Worm (Caenorhabditis elegans) whole organism, L3 larva: ENCODE measurements around the gene metl-13.

ENCODE experiments used
- R02D3.7 ChIP-seq: fragments of 150-350 bp; optimal IDR thresholded peaks from 2 replicates; lab custom pipeline; 2014; ENCODE audit warnings: missing biosample characterization, missing genetic modification characterization
- aly-2 ChIP-seq: fragments of 150-350 bp; optimal IDR thresholded peaks from 2 replicates; lab custom pipeline; 2014; ENCODE audit warnings: missing biosample characterization, missing genetic modification characterization
- ama-1 ChIP-seq: fragments of 150-350 bp; optimal IDR thresholded peaks from 2 replicates; lab custom pipeline; 2018
- ceh-16 ChIP-seq: sonication (generic microtip); optimal IDR thresholded peaks from 2 replicates; lab custom pipeline; 2017; ENCODE audit warnings: missing biosample characterization, missing genetic modification characterization
- ceh-9 ChIP-seq: sonication (generic microtip); optimal IDR thresholded peaks from 2 replicates; lab custom pipeline; 2018; ENCODE audit warnings: missing biosample characterization, missing genetic modification characterization
- daf-12 ChIP-seq: fragments of 150-350 bp; optimal IDR thresholded peaks from 2 replicates; lab custom pipeline; 2014; ENCODE audit warnings: missing biosample characterization, missing genetic modification reagents, missing genetic modification characterization
- egl-5 ChIP-seq: fragments of 150-350 bp; optimal IDR thresholded peaks from 2 replicates; lab custom pipeline; 2017; ENCODE audit warnings: missing biosample characterization, missing genetic modification reagents, missing genetic modification characterization, inconsistent platforms
- elt-2 ChIP-seq: sonication (generic microtip); optimal IDR thresholded peaks from 2 replicates; lab custom pipeline; 2016; ENCODE audit warnings: missing genetic modification reagents, mild to moderate bottlenecking, missing genetic modification characterization, missing compliant biosample characterization
- elt-3 ChIP-seq, 3 experiments: fragments of 150-350 bp in 1 of 3; sonication (generic microtip) in 2 of 3; optimal IDR thresholded peaks; 2 replicates in 2 of 3; 4 replicates in 1 of 3; lab custom pipeline; 2014 to 2017; ENCODE audit warnings: missing biosample characterization in 3 of 3, missing genetic modification characterization in 3 of 3
- eor-1 ChIP-seq, 2 experiments: fragments of 150-350 bp; optimal IDR thresholded peaks; 2 replicates each; lab custom pipeline; 2014 to 2018; ENCODE audit warnings: missing biosample characterization in 2 of 2, missing genetic modification characterization in 2 of 2
- fkh-10 ChIP-seq: sonication (generic microtip); optimal IDR thresholded peaks from 2 replicates; lab custom pipeline; 2017; ENCODE audit warnings: missing biosample characterization, missing genetic modification reagents, missing genetic modification characterization
- fkh-2 ChIP-seq: fragments of 150-350 bp; optimal IDR thresholded peaks from 2 replicates; lab custom pipeline; 2014; ENCODE audit warnings: missing biosample characterization, missing genetic modification reagents, missing genetic modification characterization
- fos-1 ChIP-seq: fragments of 150-350 bp; optimal IDR thresholded peaks from 2 replicates; lab custom pipeline; 2014; ENCODE audit warnings: missing biosample characterization, missing genetic modification characterization
- hmg-11 ChIP-seq: sonication (generic microtip); optimal IDR thresholded peaks from 2 replicates; lab custom pipeline; 2016; ENCODE audit warnings: missing genetic modification characterization, missing compliant biosample characterization
- jun-1 ChIP-seq: fragments of 150-350 bp; optimal IDR thresholded peaks from 2 replicates; lab custom pipeline; 2014; ENCODE audit warnings: missing biosample characterization, missing genetic modification reagents, missing genetic modification characterization
- lin-15B ChIP-seq: fragments of 150-350 bp; optimal IDR thresholded peaks from 2 replicates; lab custom pipeline; 2014; ENCODE audit warnings: missing biosample characterization, missing genetic modification characterization
- lsy-12 ChIP-seq: sonication (generic microtip); optimal IDR thresholded peaks from 2 replicates; lab custom pipeline; 2016; ENCODE audit warnings: mild to moderate bottlenecking, missing genetic modification characterization, missing compliant biosample characterization
- mml-1 ChIP-seq: fragments of 150-350 bp; sonication (generic microtip); optimal IDR thresholded peaks from 3 replicates; lab custom pipeline; 2014; ENCODE audit warnings: missing biosample characterization, missing genetic modification characterization
- nfya-1 ChIP-seq: sonication (generic microtip); optimal IDR thresholded peaks from 2 replicates; lab custom pipeline; 2017; ENCODE audit warnings: missing genetic modification characterization, mild to moderate bottlenecking, missing compliant biosample characterization, antibody characterized with exemption, moderate library complexity; ENCODE audit not compliant: insufficient read depth
- nhr-11 ChIP-seq: fragments of 150-350 bp; optimal IDR thresholded peaks from 2 replicates; lab custom pipeline; 2014; ENCODE audit warnings: missing biosample characterization, missing genetic modification characterization
- nhr-23 ChIP-seq: fragments of 150-350 bp; optimal IDR thresholded peaks from 2 replicates; lab custom pipeline; 2014; ENCODE audit warnings: missing biosample characterization, missing genetic modification reagents, missing genetic modification characterization
- nhr-237 ChIP-seq: fragments of 150-350 bp; optimal IDR thresholded peaks from 2 replicates; lab custom pipeline; 2014; ENCODE audit warnings: missing biosample characterization, missing genetic modification characterization
- nhr-25 ChIP-seq: sonication (generic microtip); optimal IDR thresholded peaks from 2 replicates; lab custom pipeline; 2017; ENCODE audit warnings: missing biosample characterization, missing genetic modification characterization
- nhr-43 ChIP-seq: sonication (generic microtip); optimal IDR thresholded peaks from 2 replicates; lab custom pipeline; 2016; ENCODE audit warnings: mild to moderate bottlenecking, missing genetic modification characterization, missing compliant biosample characterization; ENCODE audit not compliant: poor library complexity, severe bottlenecking
- nhr-67 ChIP-seq: fragments of 150-350 bp; optimal IDR thresholded peaks from 2 replicates; lab custom pipeline; 2014; ENCODE audit warnings: missing biosample characterization, missing genetic modification characterization
- nhr-77 ChIP-seq: fragments of 150-350 bp; optimal IDR thresholded peaks from 2 replicates; lab custom pipeline; 2014; ENCODE audit warnings: missing biosample characterization, missing genetic modification characterization
- pha-4 ChIP-seq: fragments of 150-350 bp; optimal IDR thresholded peaks from 2 replicates; lab custom pipeline; 2014; ENCODE audit warnings: missing biosample characterization, missing genetic modification reagents, missing genetic modification characterization
- pqm-1 ChIP-seq: fragments of 150-350 bp; optimal IDR thresholded peaks from 2 replicates; lab custom pipeline; 2017; ENCODE audit warnings: missing biosample characterization, missing genetic modification characterization, inconsistent platforms
- sea-2 ChIP-seq: fragments of 150-350 bp; sonication (generic microtip); optimal IDR thresholded peaks from 4 replicates; lab custom pipeline; 2014; ENCODE audit warnings: missing biosample characterization, missing genetic modification reagents, missing genetic modification characterization
- skn-1 ChIP-seq: fragments of 150-350 bp; optimal IDR thresholded peaks from 2 replicates; lab custom pipeline; 2014; ENCODE audit warnings: missing biosample characterization, missing genetic modification characterization
- snpc-4 ChIP-seq: fragments of 150-350 bp; optimal IDR thresholded peaks from 2 replicates; lab custom pipeline; 2014; ENCODE audit warnings: missing biosample characterization, missing genetic modification characterization
- tbx-2 ChIP-seq: sonication (generic microtip); optimal IDR thresholded peaks from 2 replicates; lab custom pipeline; 2016; ENCODE audit warnings: mild to moderate bottlenecking, missing genetic modification characterization, missing compliant biosample characterization
- unc-39 ChIP-seq: sonication (generic microtip); optimal IDR thresholded peaks from 4 replicates; lab custom pipeline; 2017; ENCODE audit warnings: missing biosample characterization, missing genetic modification characterization
- unc-62 ChIP-seq: fragments of 150-350 bp; sonication (generic microtip); optimal IDR thresholded peaks from 4 replicates; lab custom pipeline; 2014; ENCODE audit warnings: missing biosample characterization, missing genetic modification reagents, missing genetic modification characterization
- zag-1 ChIP-seq: fragments of 150-350 bp; optimal IDR thresholded peaks from 2 replicates; lab custom pipeline; 2014; ENCODE audit warnings: missing biosample characterization, missing genetic modification characterization
- ztf-4 ChIP-seq: fragments of 150-350 bp; optimal IDR thresholded peaks from 2 replicates; lab custom pipeline; 2014; ENCODE audit warnings: missing biosample characterization, missing genetic modification characterization

The metl-13 gene

ce11 chrIV:6605863-6606262 is 29.0 kb upstream of the metl-13 start, which contains the start of gene nstp-2:
Gene nstp-2, minus strand, starts transcription at chrIV:6606188.
- TF ChIP-seq tbx-2 (tag; lab: Kevin White, UChicago) (no peak), elt-2 (tag; lab: Kevin White, UChicago) (no peak), ceh-16 (tag; lab: Kevin White, UChicago) (no peak), fkh-2 (tag; lab: Kevin White, UChicago) (no peak), jun-1 (tag; lab: Kevin White, UChicago) (no peak), ztf-4 (tag; lab: Kevin White, UChicago) (no peak), nhr-23 (tag; lab: Kevin White, UChicago) (no peak), nhr-25 (tag; lab: Kevin White, UChicago) (no peak), nhr-237 (tag; lab: Kevin White, UChicago) (no peak), nhr-11 (tag; lab: Kevin White, UChicago) (no peak), unc-62 (no peak), mml-1 (tag; lab: Kevin White, UChicago) (no peak), aly-2 (no peak), lsy-12 (tag; lab: Kevin White, UChicago) (no peak), fkh-10 (GFP tag; lab: Kevin White, UChicago) (no peak), pha-4 (tag; lab: Kevin White, UChicago) (no peak)

ce11 chrIV:6606587-6606986 is 28.3 kb upstream of the metl-13 start:
- TF ChIP-seq egl-5 = no peak
- TF ChIP-seq fkh-2 (tag; lab: Kevin White, UChicago) = no peak
- peak; percentile 3 for TF ChIP-seq nhr-25 (tag; lab: Kevin White, UChicago)
- no peak for TF ChIP-seq ztf-4 (tag; lab: Kevin White, UChicago)
- peak; percentile 38 for TF ChIP-seq pha-4 (tag; lab: Kevin White, UChicago)
- TF ChIP-seq elt-2 (tag; lab: Kevin White, UChicago) = no peak
- no peak for TF ChIP-seq ceh-9 (tag; lab: Kevin White, UChicago)
- TF ChIP-seq pqm-1 = no peak
- no peak for TF ChIP-seq zag-1
- no peak for TF ChIP-seq nhr-43 (tag; lab: Kevin White, UChicago)
- TF ChIP-seq ama-1 (lab: Kevin White, UChicago) = peak; percentile 14
- TF ChIP-seq fos-1 (tag; lab: Kevin White, UChicago) = no peak
- no peak for TF ChIP-seq lin-15B (tag; lab: Kevin White, UChicago)
- TF ChIP-seq snpc-4 (tag; lab: Kevin White, UChicago) = no peak
- TF ChIP-seq nhr-237 (tag; lab: Kevin White, UChicago) = no peak

- TF ChIP-seq elt-2 (tag; lab: Kevin White, UChicago) = peak; percentile 56
- no peak for TF ChIP-seq daf-12 (tag; lab: Kevin White, UChicago)
Measured at ce11 chrIV:6607059-6607458, 27.8 kb upstream of the metl-13 start.

- TF ChIP-seq eor-1 (tag; optimal IDR thresholded peaks at IDR 0.05; lab: Kevin White, UChicago) (no peak), elt-2 (tag; lab: Kevin White, UChicago) (peak; percentile 22), hmg-11 (tag; lab: Kevin White, UChicago) (peak; percentile 23), ama-1 (lab: Kevin White, UChicago) (peak; percentile 12), ceh-16 (tag; lab: Kevin White, UChicago) (no peak), nfya-1 (tag; lab: Kevin White, UChicago) (peak; percentile 44), pha-4 (tag; lab: Kevin White, UChicago) (peak; percentile 63), egl-5 (no peak)
- TF ChIP-seq, all 47 proteins: peak for 5
Measured at ce11 chrIV:6613296-6613695, 21.6 kb upstream of the metl-13 start, which contains the start of gene drh-1. Gene drh-1, minus strand, starts transcription at chrIV:6613353.

- TF ChIP-seq elt-2 (tag; lab: Kevin White, UChicago) = peak; percentile 29
- no peak for TF ChIP-seq nhr-67 (tag; lab: Kevin White, UChicago)
- TF ChIP-seq fkh-2 (tag; lab: Kevin White, UChicago) = no peak
- peak; percentile 19 for TF ChIP-seq pha-4 (tag; lab: Kevin White, UChicago)
- peak; percentile 8 for TF ChIP-seq nfya-1 (tag; lab: Kevin White, UChicago)
Measured at ce11 chrIV:6618607-6619006, 16.3 kb upstream of the metl-13 start.

ce11 chrIV:6621252-6621651 is 13.6 kb upstream of the metl-13 start, which contains the start of gene C01B10.3:
Gene C01B10.3, minus strand, starts transcription at chrIV:6621352.
- no peak for TF ChIP-seq R02D3.7 (tag; lab: Kevin White, UChicago)
- no peak for TF ChIP-seq nhr-43 (tag; lab: Kevin White, UChicago)
- TF ChIP-seq nhr-77 (tag; lab: Kevin White, UChicago) = no peak
- no peak for TF ChIP-seq elt-2 (tag; lab: Kevin White, UChicago)
- no peak for TF ChIP-seq unc-39 (tag; lab: Kevin White, UChicago)
- TF ChIP-seq sea-2 (GFP tag; lab: Kevin White, UChicago) = no peak
- no peak for TF ChIP-seq elt-3 (tag; optimal IDR thresholded peaks at IDR 0.05; lab: Kevin White, UChicago)
- TF ChIP-seq skn-1 (tag; lab: Kevin White, UChicago) = no peak
- TF ChIP-seq nhr-23 (tag; lab: Kevin White, UChicago) = no peak
- TF ChIP-seq nfya-1 (tag; lab: Kevin White, UChicago) = no peak
- no peak for TF ChIP-seq nhr-237 (tag; lab: Kevin White, UChicago)
- no peak for TF ChIP-seq ama-1 (lab: Kevin White, UChicago)
- TF ChIP-seq eor-1 (tag; optimal IDR thresholded peaks at IDR 0.05; lab: Kevin White, UChicago) = no peak
- TF ChIP-seq nhr-67 (tag; lab: Kevin White, UChicago) = no peak
- no peak for TF ChIP-seq ceh-9 (tag; lab: Kevin White, UChicago)
- no peak for TF ChIP-seq aly-2
- TF ChIP-seq zag-1 = no peak
- TF ChIP-seq, all 47 proteins: peak for 0
